Fruit fly (Drosophila melanogaster) whole organism, embryonic: ENCODE data around the gene Ccp84Aa.

Experiments used
- CG10267 ChIP-seq: fragments of 200-800 bp; sonication (Bioruptor generic); optimal IDR thresholded peaks from 2 replicates; lab custom pipeline; 2018; ENCODE audit warnings: missing biosample characterization, mild to moderate bottlenecking, missing genetic modification characterization, moderate library complexity
- CG10431 ChIP-seq: fragments of 200-800 bp; sonication (Bioruptor generic); optimal IDR thresholded peaks from 3 replicates; lab custom pipeline; 2018; ENCODE audit warnings: missing biosample characterization, mild to moderate bottlenecking, missing genetic modification characterization
- CG11456 ChIP-seq: fragments of 200-800 bp; sonication (Bioruptor generic); IDR thresholded peaks from 3 replicates; pipeline ENCODE4 v1.3.6; 2022; ENCODE audit warnings: missing biosample characterization, missing genetic modification characterization
- CG12155 ChIP-seq: fragments of 200-800 bp; sonication (Bioruptor generic); optimal IDR thresholded peaks from 3 replicates; lab custom pipeline; 2016; ENCODE audit warnings: missing biosample characterization, missing genetic modification characterization
- CG12391 ChIP-seq: fragments of 200-800 bp; sonication (Bioruptor generic); optimal IDR thresholded peaks from 3 replicates; lab custom pipeline; 2018; ENCODE audit warnings: missing biosample characterization, mild to moderate bottlenecking, missing genetic modification characterization, moderate library complexity
- CG13894 ChIP-seq: fragments of 200-800 bp; sonication (Bioruptor generic); optimal IDR thresholded peaks from 3 replicates; lab custom pipeline; 2018; ENCODE audit warnings: missing biosample characterization, mild to moderate bottlenecking, missing genetic modification characterization, moderate library complexity
- CG14860 ChIP-seq: fragments of 200-800 bp; sonication (Bioruptor generic); IDR thresholded peaks from 3 replicates; pipeline ENCODE4 v1.3.6; 2022; ENCODE audit warnings: missing biosample characterization, missing genetic modification characterization; ENCODE audit not compliant: partially characterized antibody
- CG15514 ChIP-seq: fragments of 200-800 bp; sonication (Bioruptor generic); optimal IDR thresholded peaks from 3 replicates; lab custom pipeline; 2017; ENCODE audit warnings: missing biosample characterization, missing genetic modification characterization, mild to moderate bottlenecking, moderate library complexity, missing genetic modification reagents
- CG16813 ChIP-seq: fragments of 200-800 bp; sonication (Bioruptor generic); IDR thresholded peaks from 3 replicates; pipeline ENCODE4 v1.3.6; 2022; ENCODE audit warnings: missing biosample characterization, missing genetic modification characterization; ENCODE audit not compliant: partially characterized antibody
- CG2712 ChIP-seq: fragments of 200-800 bp; optimal IDR thresholded peaks from 3 replicates; lab custom pipeline; 2019; ENCODE audit warnings: missing biosample characterization, mild to moderate bottlenecking, missing genetic modification characterization, moderate library complexity
- CG31388 ChIP-seq: fragments of 200-800 bp; sonication (Bioruptor generic); optimal IDR thresholded peaks from 2 replicates; lab custom pipeline; 2016; ENCODE audit warnings: missing biosample characterization, missing genetic modification characterization
- CG4404 ChIP-seq: fragments of 200-800 bp; sonication (Bioruptor generic); IDR thresholded peaks from 2 replicates; pipeline ENCODE4 v1.3.6; 2022; ENCODE audit warnings: missing biosample characterization, missing genetic modification characterization
- CG4617 ChIP-seq: fragments of 200-800 bp; sonication (Bioruptor generic); optimal IDR thresholded peaks from 3 replicates; lab custom pipeline; 2016; ENCODE audit warnings: missing biosample characterization, missing genetic modification characterization, borderline replicate concordance
- CG6683 ChIP-seq: fragments of 200-800 bp; sonication (Bioruptor generic); optimal IDR thresholded peaks from 2 replicates; lab custom pipeline; 2017; ENCODE audit warnings: missing biosample characterization, mild to moderate bottlenecking, missing genetic modification characterization, missing genetic modification reagents
- CG6791 ChIP-seq: fragments of 200-800 bp; sonication (Bioruptor generic); IDR thresholded peaks from 3 replicates; pipeline ENCODE4 v1.3.6; 2022; ENCODE audit warnings: missing biosample characterization, missing genetic modification characterization; ENCODE audit not compliant: partially characterized antibody
- CG8281 ChIP-seq: fragments of 200-800 bp; sonication (Bioruptor generic); optimal IDR thresholded peaks from 2 replicates; lab custom pipeline; 2018; ENCODE audit warnings: missing biosample characterization, mild to moderate bottlenecking, missing genetic modification characterization, moderate library complexity
- CG8290 ChIP-seq, 3 experiments: fragments of 200-800 bp; sonication (Bioruptor generic); optimal IDR thresholded peaks; 2 replicates each; lab custom pipeline; 2016 to 2019; ENCODE audit warnings: missing biosample characterization in 3 of 3, missing genetic modification characterization in 3 of 3, mild to moderate bottlenecking in 2 of 3, moderate library complexity in 1 of 3
- CG9727 ChIP-seq: fragments of 200-800 bp; sonication (Bioruptor generic); optimal IDR thresholded peaks from 3 replicates; lab custom pipeline; 2017; ENCODE audit warnings: missing biosample characterization, mild to moderate bottlenecking, missing genetic modification characterization
- CG9797 ChIP-seq: fragments of 200-800 bp; sonication (Bioruptor generic); optimal IDR thresholded peaks from 3 replicates; lab custom pipeline; 2018; ENCODE audit warnings: missing biosample characterization, mild to moderate bottlenecking, missing genetic modification characterization
- Dll ChIP-seq: fragments of 200-800 bp; sonication (Bioruptor generic); IDR thresholded peaks from 4 replicates; pipeline ENCODE4 v1.3.6; 2022; ENCODE audit warnings: missing biosample characterization, missing genetic modification characterization; ENCODE audit not compliant: partially characterized antibody
- Dp ChIP-seq: fragments of 200-800 bp; sonication (Bioruptor generic); optimal IDR thresholded peaks from 2 replicates; lab custom pipeline; 2018; ENCODE audit warnings: missing biosample characterization, mild to moderate bottlenecking, missing genetic modification characterization, moderate library complexity
- HmgZ ChIP-seq: fragments of 200-800 bp; sonication (Bioruptor generic); optimal IDR thresholded peaks from 2 replicates; lab custom pipeline; 2018; ENCODE audit warnings: missing biosample characterization, mild to moderate bottlenecking, missing genetic modification characterization
- MESR4 ChIP-seq: fragments of 200-800 bp; sonication (Bioruptor generic); optimal IDR thresholded peaks from 2 replicates; lab custom pipeline; 2018; ENCODE audit warnings: missing biosample characterization, mild to moderate bottlenecking, missing genetic modification characterization, moderate library complexity
- Myb ChIP-seq: fragments of 200-800 bp; sonication (Bioruptor generic); optimal IDR thresholded peaks from 2 replicates; lab custom pipeline; 2016; ENCODE audit warnings: missing biosample characterization, missing genetic modification characterization
- Nf-YB ChIP-seq: fragments of 200-800 bp; sonication (Bioruptor generic); optimal IDR thresholded peaks from 3 replicates; lab custom pipeline; 2019; ENCODE audit warnings: missing biosample characterization, mild to moderate bottlenecking, missing genetic modification characterization, moderate library complexity
- Nf-YC ChIP-seq: fragments of 200-800 bp; optimal IDR thresholded peaks from 3 replicates; lab custom pipeline; 2019; ENCODE audit warnings: missing biosample characterization, mild to moderate bottlenecking, missing genetic modification characterization, moderate library complexity
- Opbp ChIP-seq: fragments of 200-800 bp; sonication (Bioruptor generic); IDR thresholded peaks from 3 replicates; pipeline ENCODE4 v1.3.6; 2022; ENCODE audit warnings: missing biosample characterization, missing genetic modification characterization; ENCODE audit not compliant: partially characterized antibody
- Rx ChIP-seq: fragments of 200-800 bp; sonication (Bioruptor generic); IDR thresholded peaks from 2 replicates; pipeline ENCODE4 v1.3.6; 2022; ENCODE audit warnings: missing biosample characterization, missing genetic modification characterization
- Scr ChIP-seq: fragments of 200-800 bp; sonication (Bioruptor generic); IDR thresholded peaks from 2 replicates; pipeline ENCODE4 v1.3.6; 2022; ENCODE audit warnings: missing biosample characterization, missing genetic modification characterization; ENCODE audit not compliant: partially characterized antibody
- ac ChIP-seq: fragments of 200-800 bp; sonication (Bioruptor generic); optimal IDR thresholded peaks from 3 replicates; lab custom pipeline; 2017; ENCODE audit warnings: missing biosample characterization, mild to moderate bottlenecking, missing genetic modification characterization
- bigmax ChIP-seq: fragments of 200-800 bp; sonication (Bioruptor generic); optimal IDR thresholded peaks from 2 replicates; lab custom pipeline; 2018; ENCODE audit warnings: missing biosample characterization, mild to moderate bottlenecking, missing genetic modification characterization
- bsh ChIP-seq, 2 experiments: fragments of 200-800 bp; sonication (Bioruptor generic); optimal IDR thresholded peaks; 2 replicates each; lab custom pipeline; 2017 to 2018; ENCODE audit warnings: mild to moderate bottlenecking in 2 of 2, missing biosample characterization in 2 of 2, missing genetic modification characterization in 2 of 2, moderate library complexity in 1 of 2
- dmrt99B ChIP-seq: fragments of 200-800 bp; sonication (Bioruptor generic); optimal IDR thresholded peaks from 2 replicates; lab custom pipeline; 2018; ENCODE audit warnings: missing biosample characterization, mild to moderate bottlenecking, missing genetic modification characterization, moderate library complexity
- ems ChIP-seq: fragments of 200-800 bp; sonication (Bioruptor generic); optimal IDR thresholded peaks from 3 replicates; lab custom pipeline; 2016; ENCODE audit warnings: missing biosample characterization, missing genetic modification characterization
- fd102C ChIP-seq: fragments of 200-800 bp; sonication (Bioruptor generic); optimal IDR thresholded peaks from 2 replicates; lab custom pipeline; 2018; ENCODE audit warnings: missing biosample characterization, mild to moderate bottlenecking, missing genetic modification characterization, moderate library complexity
- ken ChIP-seq: fragments of 200-800 bp; sonication (Bioruptor generic); IDR thresholded peaks from 3 replicates; pipeline ENCODE4 v1.3.6; 2022; ENCODE audit warnings: missing biosample characterization, missing genetic modification characterization
- lilli ChIP-seq: fragments of 200-800 bp; sonication (Bioruptor generic); optimal IDR thresholded peaks from 3 replicates; lab custom pipeline; 2016; ENCODE audit warnings: missing biosample characterization, missing genetic modification characterization
- mld ChIP-seq: fragments of 200-800 bp; sonication (Bioruptor generic); IDR thresholded peaks from 3 replicates; pipeline ENCODE4 v1.3.6; 2022; ENCODE audit warnings: missing biosample characterization, missing genetic modification characterization; ENCODE audit not compliant: partially characterized antibody
- nmo ChIP-seq: fragments of 200-800 bp; sonication (Bioruptor generic); optimal IDR thresholded peaks from 2 replicates; lab custom pipeline; 2018; ENCODE audit warnings: missing biosample characterization, mild to moderate bottlenecking, missing genetic modification characterization, moderate library complexity
- peb ChIP-seq: fragments of 200-800 bp; sonication (Bioruptor generic); IDR thresholded peaks from 2 replicates; pipeline ENCODE4 v1.3.6; 2022; ENCODE audit warnings: missing biosample characterization, missing genetic modification characterization
- phol ChIP-seq: fragments of 200-800 bp; sonication (Bioruptor generic); optimal IDR thresholded peaks from 3 replicates; lab custom pipeline; 2018; ENCODE audit warnings: missing biosample characterization, mild to moderate bottlenecking, missing genetic modification characterization, moderate library complexity
- scrt ChIP-seq: fragments of 200-800 bp; sonication (Bioruptor generic); optimal IDR thresholded peaks from 2 replicates; lab custom pipeline; 2018; ENCODE audit warnings: missing biosample characterization, mild to moderate bottlenecking, missing genetic modification characterization, moderate library complexity
- tll ChIP-seq, 2 experiments: fragments of 200-800 bp in 1 of 2; fragments of >200 bp in 1 of 2; sonication (Bioruptor generic) in 1 of 2; optimal IDR thresholded peaks; 2 replicates each; lab custom pipeline; 2017 to 2019; ENCODE audit warnings: missing biosample characterization in 2 of 2, missing genetic modification characterization in 2 of 2, mild to moderate bottlenecking in 1 of 2, moderate library complexity in 1 of 2
- trem ChIP-seq: fragments of 200-800 bp; optimal IDR thresholded peaks from 3 replicates; lab custom pipeline; 2019; ENCODE audit warnings: missing biosample characterization, mild to moderate bottlenecking, missing genetic modification characterization, moderate library complexity
- zfh2 ChIP-seq: fragments of 200-800 bp; sonication (Bioruptor generic); optimal IDR thresholded peaks from 2 replicates; lab custom pipeline; 2016; ENCODE audit warnings: missing biosample characterization, missing genetic modification characterization

Ccp84Aa gene

dm6 chr3R:6659941-6660340 is 43.9 kb upstream of the Ccp84Aa start, which contains the start of gene agt (continued):
- peak; percentile 50 for TF ChIP-seq phol (tag; lab: Kevin White, UChicago)
- peak; percentile 98 for TF ChIP-seq CG12155 (GFP tag; lab: Kevin White, UChicago)
- peak; percentile 81 for TF ChIP-seq CG9797 (GFP tag; lab: Kevin White, UChicago)
- peak; percentile 28 for TF ChIP-seq nmo (GFP tag; lab: Kevin White, UChicago)
- TF ChIP-seq CG10431 (GFP tag; lab: Kevin White, UChicago) = no peak
- no peak for TF ChIP-seq ems (GFP tag; lab: Kevin White, UChicago)
- peak; percentile 3 for TF ChIP-seq Nf-YB (GFP tag; lab: Kevin White, UChicago)
- peak; percentile 40 for TF ChIP-seq CG12391 (tag; lab: Kevin White, UChicago)
- no peak for TF ChIP-seq CG31388 (GFP tag; lab: Kevin White, UChicago)
- TF ChIP-seq CG8281 (tag; lab: Kevin White, UChicago) = no peak
- TF ChIP-seq HmgZ (tag; lab: Kevin White, UChicago) = peak; percentile 77
- TF ChIP-seq Myb (GFP tag; lab: Kevin White, UChicago) = peak; percentile 50
- TF ChIP-seq CG8290 (GFP tag; optimal IDR thresholded peaks at IDR 0.05; lab: Kevin White, UChicago) = peak; percentile 85
- peak in 1 of 2 experiments; percentile 67 for TF ChIP-seq CG8290 (tag; optimal IDR thresholded peaks at IDR 0.05; lab: Kevin White, UChicago)
- TF ChIP-seq CG15514 (GFP tag; lab: Kevin White, UChicago) = peak; percentile 73
- no peak for TF ChIP-seq ken
- TF ChIP-seq CG13894 (tag; lab: Kevin White, UChicago) = peak; percentile 30
- TF ChIP-seq Dp (GFP tag; lab: Kevin White, UChicago) = peak; percentile 81
- TF ChIP-seq CG6791 (GFP tag; lab: Robert Waterston, UW) = no peak; the same call in 2 of the 3 replicates
- TF ChIP-seq dmrt99B (tag; lab: Kevin White, UChicago) = no peak
- TF ChIP-seq CG4617 (GFP tag; lab: Kevin White, UChicago) = peak; percentile 15
- TF ChIP-seq bsh (GFP tag; optimal IDR thresholded peaks at IDR 0.05; lab: Kevin White, UChicago) = no peak
- 0 out of 3 replicates have a peak, but pooled peaks have one; percentile 25 for TF ChIP-seq Opbp (GFP tag; lab: Robert Waterston, UW)

- TF ChIP-seq mld (GFP tag; lab: Robert Waterston, UW) (no peak), CG16813 (GFP tag; lab: Robert Waterston, UW) (0 out of 3 replicates have a peak, but pooled peaks have one; percentile 21), Nf-YC (tag; lab: Kevin White, UChicago) (no peak), Scr (no peak), peb (GFP tag; lab: Robert Waterston, UW) (no peak), CG9727 (GFP tag; lab: Kevin White, UChicago) (peak; percentile 35), MESR4 (no peak), CG6683 (GFP tag; lab: Kevin White, UChicago) (no peak), bigmax (GFP tag; lab: Kevin White, UChicago) (no peak), CG14860 (GFP tag; lab: Robert Waterston, UW) (no peak), scrt (GFP tag; lab: Kevin White, UChicago) (no peak), CG10267 (tag; lab: Kevin White, UChicago) (peak; percentile 4), CG2712 (tag; lab: Kevin White, UChicago) (peak; percentile 47), trem (peak; percentile 14), CG4404 (GFP tag; lab: Robert Waterston, UW) (peak; percentile 48; the same call in 1 of the 2 replicates), CG8281 (tag; lab: Kevin White, UChicago) (no peak), tll (GFP tag; optimal IDR thresholded peaks at IDR 0.05; lab: Kevin White, UChicago) (peak in 1 of 2 experiments; percentile 46), Rx (GFP tag; lab: Robert Waterston, UW) (no peak), lilli (GFP tag; lab: Kevin White, UChicago) (no peak), ac (GFP tag; lab: Kevin White, UChicago) (peak; percentile 25), CG11456 (GFP tag; lab: Robert Waterston, UW) (0 out of 3 replicates have a peak, but pooled peaks have one; percentile 17), Dll (no peak), ems (GFP tag; lab: Kevin White, UChicago) (no peak), fd102C (GFP tag; lab: Kevin White, UChicago) (peak; percentile 10), zfh2 (no peak)
These were observed 41.1 kb upstream of the Ccp84Aa start for dm6 chr3R:6662613-6663288.
